Fruit fly (Drosophila melanogaster) whole organism, larva: Measurements from ENCODE around the gene rumpel.

ENCODE experiments used
- noc ChIP-seq: fragments of 200-800 bp; sonication (Bioruptor generic); optimal IDR thresholded peaks from 3 replicates; lab custom pipeline; 2019; ENCODE audit warnings: missing biosample characterization, mild to moderate bottlenecking, missing genetic modification characterization, moderate library complexity

rumpel gene

DNA sequence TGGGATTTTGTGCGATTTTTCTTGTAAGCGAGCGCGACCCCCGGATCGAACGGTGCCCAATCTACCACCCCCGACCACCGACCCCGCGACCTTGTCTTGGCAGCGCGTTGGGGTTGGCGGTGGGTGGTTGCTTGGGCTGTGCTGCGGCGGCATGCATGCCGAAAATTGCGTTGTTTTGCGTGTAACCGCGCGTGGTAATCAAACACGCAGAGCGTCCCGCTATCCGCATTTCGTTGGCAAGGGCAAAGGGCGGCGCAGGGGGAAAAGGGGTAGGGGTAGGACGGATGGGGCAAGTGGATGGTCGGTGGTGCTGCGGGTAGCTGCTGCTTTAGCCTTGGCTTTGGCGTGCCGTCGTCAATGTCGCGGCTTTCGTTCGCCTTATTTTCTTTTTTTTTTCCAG, 14.0 kb downstream of the rumpel start:
- TF ChIP-seq noc (tag; lab: Kevin White, UChicago), result no peak

DNA sequence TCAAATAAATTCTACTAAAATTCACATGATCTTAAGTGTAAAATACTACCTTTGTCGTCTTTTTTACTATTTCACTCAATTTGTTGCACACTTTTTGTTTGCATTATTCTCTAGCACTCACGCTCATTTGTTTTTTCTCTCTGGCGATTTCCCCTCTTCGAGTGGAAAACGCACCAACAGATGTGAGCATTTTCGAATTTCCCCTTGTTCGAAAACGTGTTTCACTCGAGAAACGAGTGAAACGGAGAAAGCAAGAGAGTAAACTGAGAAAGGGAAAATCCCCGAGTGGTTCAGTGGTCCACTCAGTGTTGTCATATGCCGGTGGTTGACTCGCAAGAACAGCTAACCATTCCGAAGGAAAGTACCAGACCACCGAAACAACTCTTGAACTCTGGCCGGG, 26.6 kb downstream of the rumpel start:
- TF ChIP-seq noc (tag; lab: Kevin White, UChicago), result no peak

DNA sequence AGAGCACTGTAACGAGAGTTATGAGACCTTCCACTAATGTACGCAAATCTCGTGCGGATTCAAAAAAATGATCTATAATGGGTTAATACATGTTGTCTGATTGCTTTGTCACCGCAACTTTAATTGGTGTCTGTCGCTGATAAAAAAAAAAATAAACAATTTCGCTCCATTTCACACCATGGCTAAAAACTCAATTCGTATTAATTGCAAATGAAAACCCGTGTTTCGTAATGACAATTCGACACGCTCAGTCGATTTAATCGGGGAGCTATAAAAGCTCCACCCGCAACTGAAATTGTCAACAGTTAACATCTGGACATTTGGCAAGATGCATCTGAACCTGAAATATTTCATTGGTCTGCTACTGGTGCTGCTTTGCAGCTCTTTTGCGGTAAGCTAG, 33.5 kb downstream of the rumpel start, which contains the start of gene CG11368:
Gene CG11368 (plus strand): TSS at position 301 of the 400 bp plus-strand sequence.
- no peak for TF ChIP-seq noc (tag; lab: Kevin White, UChicago)

DNA sequence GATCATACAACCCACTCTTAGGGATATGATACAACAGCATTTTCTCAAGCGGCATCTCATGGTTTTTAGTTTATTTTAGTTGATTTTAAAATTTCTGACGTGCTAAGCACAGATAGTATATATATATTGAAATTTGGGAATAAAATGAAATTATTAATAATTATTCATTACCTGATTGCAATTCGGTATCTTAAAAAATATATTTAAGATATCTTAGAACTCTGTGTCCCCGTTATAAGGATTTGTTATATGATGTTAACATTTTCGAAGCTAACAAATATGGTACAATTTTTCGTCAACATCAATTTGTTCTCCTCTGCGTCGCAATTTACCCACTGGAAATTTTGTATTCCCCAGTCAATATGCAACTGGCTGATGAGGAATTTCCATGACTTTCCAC, 34.8 kb downstream of the rumpel start, which contains the start of gene CG43198:
Gene CG43198 (minus strand): TSS at position 101 of the 400 bp plus-strand sequence.
- TF ChIP-seq noc (tag; lab: Kevin White, UChicago), result no peak

DNA sequence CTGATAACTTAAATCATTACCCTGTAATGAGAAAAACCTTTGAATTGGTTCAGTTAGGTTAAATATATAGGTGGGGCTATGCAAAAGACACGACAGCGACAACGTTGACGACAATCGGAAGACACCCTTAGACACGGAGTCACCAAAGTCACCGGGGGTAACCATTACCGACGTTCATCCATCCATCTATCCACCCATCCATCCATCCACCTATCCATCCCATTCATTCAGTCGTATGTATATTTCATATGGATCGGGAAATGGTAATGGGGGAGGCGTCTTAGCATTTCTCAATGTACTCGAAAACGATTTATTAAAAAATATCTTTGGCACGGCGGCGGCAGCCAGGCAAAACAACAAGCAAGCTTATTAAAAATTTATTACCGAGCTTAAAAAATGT, 43.7 kb downstream of the rumpel start:
- TF ChIP-seq noc (tag; lab: Kevin White, UChicago), result no peak

DNA sequence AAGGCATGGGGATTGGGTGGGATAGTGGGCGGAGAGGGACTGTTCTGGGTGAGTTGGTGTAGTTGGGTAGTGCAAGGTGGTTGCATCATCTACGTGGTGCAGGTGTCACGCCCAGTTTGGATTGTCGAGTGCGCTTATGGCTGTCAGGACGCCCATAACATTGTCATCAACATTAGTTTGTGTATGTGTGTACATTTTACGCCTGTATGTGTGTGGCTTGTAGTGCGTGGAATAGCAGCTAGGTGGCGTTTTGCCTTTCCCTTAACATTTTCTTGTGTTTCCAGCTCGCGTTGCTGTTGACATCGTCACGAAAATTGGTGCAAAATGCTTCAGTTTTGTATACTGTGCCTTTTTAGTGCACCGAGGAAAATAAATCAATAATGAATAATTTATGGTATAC, 47.9 kb downstream of the rumpel start:
- no peak for TF ChIP-seq noc (tag; lab: Kevin White, UChicago)
